Fruit fly (Drosophila melanogaster) whole organism, wandering third instar larva: ENCODE data around the gene JhI-21.

ENCODE experiments used
- Abd-B ChIP-seq: fragments of >200 bp; optimal IDR thresholded peaks from 2 replicates; lab custom pipeline; 2017; ENCODE audit warnings: missing biosample characterization, missing genetic modification characterization
- CrebA ChIP-seq: fragments of 200-800 bp; sonication (Bioruptor generic); optimal IDR thresholded peaks from 2 replicates; lab custom pipeline; 2016; ENCODE audit warnings: missing biosample characterization, mild to moderate bottlenecking, missing genetic modification characterization, borderline replicate concordance
- Dfd ChIP-seq: fragments of >200 bp; optimal IDR thresholded peaks from 2 replicates; lab custom pipeline; 2017; ENCODE audit warnings: missing biosample characterization, missing genetic modification characterization
- Dif ChIP-seq: fragments of 200-275, 200-300 bp; sonication (Bioruptor generic); optimal IDR thresholded peaks from 2 replicates; lab custom pipeline; 2018; ENCODE audit warnings: missing biosample characterization, missing genetic modification characterization; ENCODE audit not compliant: partially characterized antibody
- Mio ChIP-seq: sonication (Bioruptor generic); optimal IDR thresholded peaks from 2 replicates; lab custom pipeline; 2016; ENCODE audit warnings: missing biosample characterization, missing genetic modification characterization
- Myc ChIP-seq: fragments of >200 bp; optimal IDR thresholded peaks from 2 replicates; lab custom pipeline; 2017
- jim ChIP-seq: fragments of 175-275, 200-325 bp; sonication (Bioruptor generic); optimal IDR thresholded peaks from 2 replicates; lab custom pipeline; 2016; ENCODE audit warnings: missing biosample characterization, mild to moderate bottlenecking, missing genetic modification characterization
- lola ChIP-seq: fragments of >200 bp; optimal IDR thresholded peaks from 2 replicates; lab custom pipeline; 2017; ENCODE audit warnings: missing biosample characterization, missing genetic modification characterization
- psq ChIP-seq: fragments of 200-800 bp; sonication (Bioruptor generic); optimal IDR thresholded peaks from 3 replicates; lab custom pipeline; 2017; ENCODE audit warnings: missing biosample characterization, mild to moderate bottlenecking, missing genetic modification characterization, moderate library complexity

DNA sequence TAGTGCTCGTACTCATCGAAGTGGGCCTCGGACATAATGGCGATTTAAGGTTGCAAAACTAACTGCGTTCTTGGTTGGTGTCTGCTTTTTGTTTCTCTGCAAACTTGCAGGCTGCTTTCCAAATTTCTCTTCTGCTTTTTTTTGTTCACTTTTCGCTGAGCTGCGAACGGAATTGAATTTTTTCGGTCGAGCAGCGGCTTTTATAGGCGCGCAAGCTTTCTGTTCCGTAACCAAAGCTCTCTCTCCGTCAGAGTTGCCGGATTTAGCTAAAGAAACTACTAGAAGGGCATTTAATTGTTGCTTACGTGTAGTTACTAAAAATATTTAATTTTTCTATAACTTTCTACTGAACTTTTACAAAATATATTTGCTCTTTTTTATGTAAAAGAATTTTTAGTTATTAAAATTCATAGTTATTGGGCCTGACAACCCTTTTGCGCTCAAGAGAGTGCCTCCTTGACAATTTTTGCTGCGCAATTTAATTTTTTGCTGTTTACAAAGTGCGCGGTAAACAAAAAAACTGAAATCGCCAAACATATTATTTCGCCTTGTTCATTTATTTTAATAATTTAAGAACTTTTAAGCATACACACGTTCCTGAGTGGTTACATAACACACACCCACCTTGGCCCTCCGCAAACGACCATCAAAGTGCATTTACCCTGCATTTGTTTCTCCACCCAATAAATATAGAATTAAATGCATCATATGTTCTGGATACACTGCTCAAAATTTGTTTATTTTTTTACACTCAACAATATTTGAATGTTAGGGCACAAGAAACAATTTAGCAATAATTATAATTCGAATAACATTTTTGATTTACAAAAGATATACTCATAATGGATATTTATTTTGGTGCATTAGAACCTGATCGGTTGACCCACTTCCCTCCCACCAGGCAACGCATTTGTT is 9.6 kb downstream of the JhI-21 start, which contains the start of gene CG6770:
- TF ChIP-seq Dif (GFP tag; lab: Kevin White, UChicago) (no peak), CrebA (GFP tag; lab: Kevin White, UChicago) (peak; percentile 90), Mio (GFP tag; lab: Kevin White, UChicago) (peak; percentile 31), Dfd (no peak), lola (GFP tag; lab: Kevin White, UChicago) (no peak), psq (GFP tag; lab: Kevin White, UChicago) (peak; percentile 61), Myc (no peak), jim (GFP tag; lab: Kevin White, UChicago) (peak; percentile 76), Abd-B (GFP tag; lab: Kevin White, UChicago) (no peak)
